Fruit fly (Drosophila melanogaster) whole organism, embryonic: ENCODE data around the gene spirit.

Experiments used
- BtbVII ChIP-seq: fragments of 200-800 bp; sonication (Bioruptor generic); optimal IDR thresholded peaks from 3 replicates; lab custom pipeline; 2017; ENCODE audit warnings: missing biosample characterization, mild to moderate bottlenecking, missing genetic modification characterization
- CG10565 ChIP-seq: fragments of 200-800 bp; sonication (Bioruptor generic); optimal IDR thresholded peaks from 3 replicates; lab custom pipeline; 2016; ENCODE audit warnings: missing biosample characterization, mild to moderate bottlenecking, missing genetic modification characterization
- CG11504 ChIP-seq: fragments of 200-800 bp; sonication (Bioruptor generic); optimal IDR thresholded peaks from 3 replicates; lab custom pipeline; 2019; ENCODE audit warnings: missing biosample characterization, mild to moderate bottlenecking, missing genetic modification characterization, moderate library complexity
- CG11695 ChIP-seq: fragments of 200-800 bp; sonication (Bioruptor generic); IDR thresholded peaks from 3 replicates; pipeline ENCODE4 v1.3.6; 2022; ENCODE audit warnings: missing biosample characterization, missing genetic modification characterization
- CG12071 ChIP-seq: fragments of 200-800 bp; sonication (Bioruptor generic); optimal IDR thresholded peaks from 3 replicates; lab custom pipeline; 2018; ENCODE audit warnings: missing biosample characterization, mild to moderate bottlenecking, missing genetic modification characterization
- CG12104 ChIP-seq: fragments of 200-800 bp; sonication (Bioruptor generic); optimal IDR thresholded peaks from 3 replicates; lab custom pipeline; 2016; ENCODE audit warnings: missing biosample characterization, missing genetic modification characterization
- CG12219 ChIP-seq: fragments of 200-800 bp; sonication (Bioruptor generic); optimal IDR thresholded peaks from 3 replicates; lab custom pipeline; 2018; ENCODE audit warnings: missing biosample characterization, mild to moderate bottlenecking, missing genetic modification characterization
- CG12236 ChIP-seq: fragments of 200-800 bp; sonication (Bioruptor generic); optimal IDR thresholded peaks from 2 replicates; lab custom pipeline; 2016; ENCODE audit warnings: missing biosample characterization, missing genetic modification characterization
- CG12769 ChIP-seq: fragments of 200-800 bp; sonication (Bioruptor generic); optimal IDR thresholded peaks from 2 replicates; lab custom pipeline; 2019; ENCODE audit warnings: missing biosample characterization, mild to moderate bottlenecking, missing genetic modification characterization, moderate library complexity
- CG13424 ChIP-seq: fragments of 200-800 bp; sonication (Bioruptor generic); optimal IDR thresholded peaks from 2 replicates; lab custom pipeline; 2019; ENCODE audit warnings: missing biosample characterization, mild to moderate bottlenecking, missing genetic modification characterization, moderate library complexity
- CG16813 ChIP-seq: fragments of 200-800 bp; sonication (Bioruptor generic); IDR thresholded peaks from 3 replicates; pipeline ENCODE4 v1.3.6; 2022; ENCODE audit warnings: missing biosample characterization, missing genetic modification characterization; ENCODE audit not compliant: partially characterized antibody
- CG17328 ChIP-seq: fragments of 200-800 bp; sonication (Bioruptor generic); IDR thresholded peaks from 2 replicates; pipeline ENCODE4 v1.3.6; 2022; ENCODE audit warnings: missing biosample characterization, missing genetic modification characterization
- CG2678 ChIP-seq: fragments of 200-800 bp; sonication (Bioruptor generic); optimal IDR thresholded peaks from 3 replicates; lab custom pipeline; 2019; ENCODE audit warnings: missing biosample characterization, mild to moderate bottlenecking, missing genetic modification characterization, moderate library complexity
- CG2712 ChIP-seq: fragments of 200-800 bp; optimal IDR thresholded peaks from 3 replicates; lab custom pipeline; 2019; ENCODE audit warnings: missing biosample characterization, mild to moderate bottlenecking, missing genetic modification characterization, moderate library complexity
- CG30403 ChIP-seq: fragments of 200-800 bp; sonication (Bioruptor generic); optimal IDR thresholded peaks from 3 replicates; lab custom pipeline; 2016; ENCODE audit warnings: missing biosample characterization, missing genetic modification characterization
- CG6813 ChIP-seq: fragments of 200-800 bp; sonication (Bioruptor generic); optimal IDR thresholded peaks from 2 replicates; lab custom pipeline; 2017; ENCODE audit warnings: missing biosample characterization, missing genetic modification characterization, mild to moderate bottlenecking, moderate library complexity, missing genetic modification reagents
- CG7786 ChIP-seq: fragments of 200-800 bp; sonication (Bioruptor generic); optimal IDR thresholded peaks from 2 replicates; lab custom pipeline; 2016; ENCODE audit warnings: missing biosample characterization, missing genetic modification characterization
- CG7839 ChIP-seq: fragments of 200-800 bp; sonication (Bioruptor generic); optimal IDR thresholded peaks from 3 replicates; lab custom pipeline; 2018; ENCODE audit warnings: missing biosample characterization, mild to moderate bottlenecking, missing genetic modification characterization, moderate library complexity
- CrebB ChIP-seq: fragments of 200-800 bp; sonication (Bioruptor generic); optimal IDR thresholded peaks from 3 replicates; lab custom pipeline; 2018; ENCODE audit warnings: missing biosample characterization, mild to moderate bottlenecking, missing genetic modification characterization
- Dek ChIP-seq: fragments of 200-800 bp; sonication (Bioruptor generic); optimal IDR thresholded peaks from 3 replicates; lab custom pipeline; 2019; ENCODE audit warnings: missing biosample characterization, mild to moderate bottlenecking, missing genetic modification characterization, moderate library complexity
- Drgx ChIP-seq: fragments of 200-800 bp; sonication (Bioruptor generic); IDR thresholded peaks from 2 replicates; pipeline ENCODE4 v1.3.6; 2022; ENCODE audit warnings: missing biosample characterization, missing genetic modification characterization
- E2f1 ChIP-seq: fragments of 200-800 bp; sonication (Bioruptor generic); IDR thresholded peaks from 2 replicates; pipeline ENCODE4 v1.3.6; 2022; ENCODE audit warnings: missing biosample characterization, missing genetic modification characterization
- Med ChIP-seq: fragments of 200-800 bp; sonication (Bioruptor generic); peaks from one replicate; lab custom pipeline; 2016; ENCODE audit warnings: missing biosample characterization, missing genetic modification characterization, mild to moderate bottlenecking, inconsistent platforms, moderate library complexity
- Meics ChIP-seq: fragments of 200-800 bp; sonication (Bioruptor generic); optimal IDR thresholded peaks from 2 replicates; lab custom pipeline; 2017; ENCODE audit warnings: missing biosample characterization, mild to moderate bottlenecking, missing genetic modification characterization
- Mrtf ChIP-seq: fragments of 200-800 bp; sonication (Bioruptor generic); IDR thresholded peaks from 3 replicates; pipeline ENCODE4 v1.3.6; 2022; ENCODE audit warnings: missing biosample characterization, missing genetic modification characterization
- NFAT ChIP-seq: fragments of 200-800 bp; sonication (Bioruptor generic); IDR thresholded peaks from 2 replicates; pipeline ENCODE4 v1.3.6; 2022; ENCODE audit warnings: missing biosample characterization, missing genetic modification characterization
- Rfx ChIP-seq: fragments of 200-800 bp; sonication (Bioruptor generic); IDR thresholded peaks from 2 replicates; pipeline ENCODE4 v1.3.6; 2022; ENCODE audit warnings: missing biosample characterization, missing genetic modification characterization
- al ChIP-seq: fragments of 200-800 bp; sonication (Bioruptor generic); IDR thresholded peaks from 2 replicates; pipeline ENCODE4 v1.3.6; 2022; ENCODE audit warnings: missing biosample characterization, missing genetic modification characterization
- ash1 ChIP-seq: fragments of 200-800 bp; sonication (Bioruptor generic); optimal IDR thresholded peaks from 2 replicates; lab custom pipeline; 2018; ENCODE audit warnings: missing biosample characterization, mild to moderate bottlenecking, missing genetic modification characterization
- bcd ChIP-seq: fragments of 200-800 bp; sonication (Bioruptor generic); optimal IDR thresholded peaks from 2 replicates; lab custom pipeline; 2017; ENCODE audit warnings: missing biosample characterization, mild to moderate bottlenecking, missing genetic modification characterization
- chinmo ChIP-seq: fragments of 200-800 bp; sonication (Bioruptor generic); IDR thresholded peaks from 4 replicates; pipeline ENCODE4 v1.3.6; 2022; ENCODE audit warnings: missing biosample characterization, missing genetic modification characterization; ENCODE audit not compliant: partially characterized antibody
- dmrt99B ChIP-seq: fragments of 200-800 bp; sonication (Bioruptor generic); optimal IDR thresholded peaks from 2 replicates; lab custom pipeline; 2018; ENCODE audit warnings: missing biosample characterization, mild to moderate bottlenecking, missing genetic modification characterization, moderate library complexity
- eve ChIP-seq, 2 experiments: fragments of >200 bp; optimal IDR thresholded peaks; 2 replicates each; lab custom pipeline; 2017; ENCODE audit warnings: missing biosample characterization in 2 of 2, missing genetic modification characterization in 2 of 2
- grau ChIP-seq: fragments of 200-800 bp; optimal IDR thresholded peaks from 3 replicates; lab custom pipeline; 2019; ENCODE audit warnings: missing biosample characterization, mild to moderate bottlenecking, missing genetic modification characterization, moderate library complexity
- her ChIP-seq: fragments of 200-800 bp; sonication (Bioruptor generic); optimal IDR thresholded peaks from 2 replicates; lab custom pipeline; 2016; ENCODE audit warnings: missing biosample characterization, missing genetic modification characterization
- ind ChIP-seq: fragments of 200-800 bp; sonication (Bioruptor generic); optimal IDR thresholded peaks from 3 replicates; lab custom pipeline; 2016; ENCODE audit warnings: missing biosample characterization, missing genetic modification characterization
- mirr ChIP-seq: fragments of 200-800 bp; sonication (Bioruptor generic); optimal IDR thresholded peaks from 3 replicates; lab custom pipeline; 2018; ENCODE audit warnings: missing biosample characterization, mild to moderate bottlenecking, missing genetic modification characterization
- otp ChIP-seq: fragments of 200-800 bp; sonication (Bioruptor generic); IDR thresholded peaks from 3 replicates; pipeline ENCODE4, ENCODE4 v1.3.6; 2022; ENCODE audit warnings: missing biosample characterization, missing genetic modification characterization
- pan ChIP-seq, 4 experiments: fragments of >200 bp in 3 of 4; fragments of 200-800 bp in 1 of 4; sonication (Bioruptor generic) in 1 of 4; optimal IDR thresholded peaks in 3 of 4; IDR thresholded peaks in 1 of 4; 2 replicates each; pipeline versions ENCODE4 v1.3.6 to Lab custom; 2017 to 2022; ENCODE audit warnings: missing biosample characterization in 2 of 4, missing genetic modification characterization in 2 of 4, mixed read lengths in 1 of 4
- pb ChIP-seq: fragments of 200-800 bp; sonication (Bioruptor generic); optimal IDR thresholded peaks from 3 replicates; lab custom pipeline; 2016; ENCODE audit warnings: missing biosample characterization, missing genetic modification characterization
- pita ChIP-seq: fragments of 200-800 bp; sonication (Bioruptor generic); optimal IDR thresholded peaks from 2 replicates; lab custom pipeline; 2017; ENCODE audit warnings: missing biosample characterization, mild to moderate bottlenecking, missing genetic modification characterization
- pros ChIP-seq: fragments of 200-800 bp; sonication (Bioruptor generic); optimal IDR thresholded peaks from 3 replicates; lab custom pipeline; 2019; ENCODE audit warnings: missing biosample characterization, mild to moderate bottlenecking, missing genetic modification characterization, moderate library complexity
- sd ChIP-seq: fragments of 200-800 bp; sonication (Bioruptor generic); optimal IDR thresholded peaks from 3 replicates; lab custom pipeline; 2018; ENCODE audit warnings: missing biosample characterization, mild to moderate bottlenecking, missing genetic modification characterization, moderate library complexity
- tap ChIP-seq: fragments of 200-800 bp; optimal IDR thresholded peaks from 3 replicates; lab custom pipeline; 2019; ENCODE audit warnings: missing biosample characterization, mild to moderate bottlenecking, missing genetic modification characterization, moderate library complexity
- tin ChIP-seq: fragments of 200-800 bp; sonication (Bioruptor generic); optimal IDR thresholded peaks from 3 replicates; lab custom pipeline; 2016; ENCODE audit warnings: missing biosample characterization, missing genetic modification characterization
- tx ChIP-seq: fragments of 200-800 bp; sonication (Bioruptor generic); optimal IDR thresholded peaks from 2 replicates; lab custom pipeline; 2016; ENCODE audit warnings: missing biosample characterization, missing genetic modification characterization
- yki ChIP-seq: fragments of >200 bp; optimal IDR thresholded peaks from 3 replicates; lab custom pipeline; 2018
- zfh2 ChIP-seq: fragments of 200-800 bp; sonication (Bioruptor generic); optimal IDR thresholded peaks from 2 replicates; lab custom pipeline; 2016; ENCODE audit warnings: missing biosample characterization, missing genetic modification characterization

The spirit gene

DNA sequence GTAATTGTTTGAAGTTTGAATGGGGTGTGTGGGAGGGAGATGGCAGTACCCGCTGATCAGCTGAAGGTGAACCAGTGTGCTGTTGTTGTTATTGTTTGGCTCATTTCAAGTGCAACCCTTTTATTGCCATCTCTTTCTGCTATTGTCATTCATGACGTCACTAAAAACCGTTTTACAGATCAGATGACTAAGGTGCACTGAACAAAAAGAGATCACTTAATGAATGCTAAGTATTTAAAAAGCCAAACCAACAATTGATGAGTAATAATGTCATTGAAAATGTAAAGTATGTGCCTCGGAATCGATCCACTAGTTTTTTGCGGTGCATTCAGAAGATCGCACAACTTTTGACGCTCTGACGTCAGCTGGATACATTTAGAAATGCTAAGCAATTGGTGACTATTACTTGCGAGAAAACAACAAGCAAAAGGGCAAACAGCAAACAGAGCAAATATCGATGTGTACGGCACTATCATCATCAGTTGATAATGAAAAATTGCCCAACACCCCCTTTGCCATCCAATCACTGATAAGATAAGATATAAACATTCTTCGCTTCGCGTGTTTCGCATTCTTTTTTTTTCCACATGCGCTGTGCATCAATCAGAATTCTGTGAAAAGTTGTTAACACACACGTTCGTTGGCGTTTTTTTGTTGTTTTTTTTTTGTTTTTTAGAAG is 1.4 kb upstream of the spirit start (continued):
- peak; percentile 51 for TF ChIP-seq CG2678
- peak in 1 of 2 experiments; percentile 88 for TF ChIP-seq eve (GFP tag; optimal IDR thresholded peaks at IDR 0.05; lab: Kevin White, UChicago)
- peak; percentile 50 for TF ChIP-seq Drgx
- no peak for TF ChIP-seq tin (GFP tag; lab: Kevin White, UChicago)
- TF ChIP-seq BtbVII (GFP tag; lab: Kevin White, UChicago) = peak; percentile 44
- TF ChIP-seq dmrt99B (tag; lab: Kevin White, UChicago) = peak; percentile 47
- TF ChIP-seq ind (GFP tag; lab: Kevin White, UChicago) = peak; percentile 29
- peak; percentile 64 for TF ChIP-seq her (GFP tag; lab: Kevin White, UChicago)
- TF ChIP-seq tap = peak; percentile 16
- peak; percentile 68 for TF ChIP-seq Rfx (GFP tag; lab: Robert Waterston, UW)
- TF ChIP-seq CG12219 (GFP tag; lab: Kevin White, UChicago) = peak; percentile 14
- TF ChIP-seq sd = peak; percentile 97
- TF ChIP-seq pan (optimal IDR thresholded peaks at IDR 0.05; lab: Kevin White, UChicago) = no peak
- peak in 1 of 2 experiments; percentile 50 for TF ChIP-seq pan (GFP tag; optimal IDR thresholded peaks at IDR 0.05 in 1 of 2, IDR thresholded peaks at IDR 0.05 in 1 of 2)
- TF ChIP-seq NFAT (GFP tag; lab: Robert Waterston, UW) = no peak; the same call in 1 of the 2 replicates
- TF ChIP-seq CG30403 (GFP tag; lab: Kevin White, UChicago) = peak; percentile 20
- TF ChIP-seq CG17328 (GFP tag; lab: Robert Waterston, UW) = 0 out of 2 replicates have a peak, but pooled peaks have one; percentile 34
- peak; percentile 4 for TF ChIP-seq CG12071 (GFP tag; lab: Kevin White, UChicago)
- peak; percentile 13 for TF ChIP-seq tx (GFP tag; lab: Kevin White, UChicago)
- 0 out of 3 replicates have a peak, but pooled peaks have one; percentile 18 for TF ChIP-seq otp
- peak; percentile 27 for TF ChIP-seq CG2712
- no peak for TF ChIP-seq pita (GFP tag; lab: Kevin White, UChicago)
- TF ChIP-seq chinmo (GFP tag; lab: Robert Waterston, UW) = peak; percentile 76; the same call in 3 of the 4 replicates
- peak; percentile 50 for TF ChIP-seq CG12769 (tag; lab: Kevin White, UChicago)
- TF ChIP-seq grau (tag; lab: Kevin White, UChicago) = peak; percentile 52
- peak; percentile 43 for TF ChIP-seq Meics
- TF ChIP-seq zfh2 (GFP tag; lab: Kevin White, UChicago) = peak; percentile 31
- peak; percentile 18 for TF ChIP-seq CG13424
- no peak for TF ChIP-seq CG12236 (GFP tag; lab: Kevin White, UChicago)
- peak; percentile 56 for TF ChIP-seq CG7839 (tag; lab: Kevin White, UChicago)
- 0 out of 3 replicates have a peak, but pooled peaks have one; percentile 33 for TF ChIP-seq CG11695
- peak; percentile 9 for TF ChIP-seq pros (GFP tag; lab: Kevin White, UChicago)
- peak; percentile 26 for TF ChIP-seq Dek (tag; lab: Kevin White, UChicago)
- TF ChIP-seq CG12104 (GFP tag; lab: Kevin White, UChicago) = no peak
- TF ChIP-seq Med = peak; percentile 88
- peak; percentile 15 for TF ChIP-seq CG7786 (GFP tag; lab: Kevin White, UChicago)
- TF ChIP-seq CG10565 (GFP tag; lab: Kevin White, UChicago) = no peak
- no peak for TF ChIP-seq bcd
- TF ChIP-seq mirr (GFP tag; lab: Kevin White, UChicago) = peak; percentile 21
- TF ChIP-seq ash1 (GFP tag; lab: Kevin White, UChicago) = no peak
- peak; percentile 13 for TF ChIP-seq pb (GFP tag; lab: Kevin White, UChicago)
- TF ChIP-seq E2f1 (GFP tag; lab: Robert Waterston, UW) = 0 out of 2 replicates have a peak, but pooled peaks have one; percentile 40
- TF ChIP-seq CG16813 = no peak
- peak; percentile 47; the same call in 2 of the 3 replicates for TF ChIP-seq Mrtf (GFP tag; lab: Robert Waterston, UW)
- peak; percentile 49 for TF ChIP-seq CG11504 (tag; lab: Kevin White, UChicago)
- peak; percentile 37; the same call in 1 of the 2 replicates for TF ChIP-seq al (GFP tag; lab: Robert Waterston, UW)
- TF ChIP-seq CG6813 (GFP tag; lab: Kevin White, UChicago) = peak; percentile 37
- no peak for TF ChIP-seq yki (lab: Kevin White, UChicago)
- TF ChIP-seq CrebB (tag; lab: Kevin White, UChicago) = peak; percentile 26
